Fruit fly (Drosophila melanogaster) whole organism, embryonic: Measurements from ENCODE around the gene CG9628.

Experiments used
- CG1024 ChIP-seq: fragments of 200-800 bp; sonication (Bioruptor generic); IDR thresholded peaks from 2 replicates; pipeline ENCODE4 v1.3.6; 2022; ENCODE audit warnings: missing biosample characterization, missing genetic modification characterization
- CG10431 ChIP-seq: fragments of 200-800 bp; sonication (Bioruptor generic); optimal IDR thresholded peaks from 3 replicates; lab custom pipeline; 2018; ENCODE audit warnings: missing biosample characterization, mild to moderate bottlenecking, missing genetic modification characterization
- CG10543 ChIP-seq: fragments of 200-800 bp; sonication (Bioruptor generic); optimal IDR thresholded peaks from 3 replicates; lab custom pipeline; 2017; ENCODE audit warnings: missing biosample characterization, mild to moderate bottlenecking, missing genetic modification characterization, moderate library complexity
- CG12299 ChIP-seq: fragments of 200-800 bp; sonication (Bioruptor generic); optimal IDR thresholded peaks from 2 replicates; lab custom pipeline; 2018; ENCODE audit warnings: missing biosample characterization, mild to moderate bottlenecking, missing genetic modification characterization
- CG14860 ChIP-seq: fragments of 200-800 bp; sonication (Bioruptor generic); IDR thresholded peaks from 3 replicates; pipeline ENCODE4 v1.3.6; 2022; ENCODE audit warnings: missing biosample characterization, missing genetic modification characterization; ENCODE audit not compliant: partially characterized antibody
- CG16779 ChIP-seq: fragments of 200-800 bp; sonication (Bioruptor generic); IDR thresholded peaks from 2 replicates; pipeline ENCODE4 v1.3.6; 2022; ENCODE audit warnings: missing biosample characterization, missing genetic modification characterization
- CG17186 ChIP-seq: fragments of 200-800 bp; sonication (Bioruptor generic); optimal IDR thresholded peaks from 3 replicates; lab custom pipeline; 2017; ENCODE audit warnings: missing biosample characterization, missing genetic modification reagents, missing genetic modification characterization
- CG17359 ChIP-seq: fragments of 200-800 bp; sonication (Bioruptor generic); optimal IDR thresholded peaks from 3 replicates; lab custom pipeline; 2018; ENCODE audit warnings: missing biosample characterization, mild to moderate bottlenecking, missing genetic modification characterization, moderate library complexity
- CG18476 ChIP-seq: fragments of 200-800 bp; sonication (Bioruptor generic); optimal IDR thresholded peaks from 2 replicates; lab custom pipeline; 2016; ENCODE audit warnings: missing biosample characterization, mild to moderate bottlenecking, missing genetic modification characterization
- CG34422 ChIP-seq: fragments of 200-800 bp; sonication (Bioruptor generic); IDR thresholded peaks from 3 replicates; pipeline ENCODE4 v1.3.6; 2022; ENCODE audit warnings: missing biosample characterization, missing genetic modification characterization
- CG6689 ChIP-seq: fragments of 200-800 bp; sonication (Bioruptor generic); IDR thresholded peaks from 2 replicates; pipeline ENCODE4 v1.3.6; 2022; ENCODE audit warnings: missing biosample characterization, missing genetic modification characterization
- CG7271 ChIP-seq: fragments of 200-800 bp; sonication (Bioruptor generic); optimal IDR thresholded peaks from 2 replicates; lab custom pipeline; 2018; ENCODE audit warnings: missing biosample characterization, mild to moderate bottlenecking, missing genetic modification characterization, moderate library complexity
- CG8478 ChIP-seq: fragments of >200 bp; optimal IDR thresholded peaks from 2 replicates; lab custom pipeline; 2018
- CG9437 ChIP-seq: fragments of 200-800 bp; sonication (Bioruptor generic); optimal IDR thresholded peaks from 2 replicates; lab custom pipeline; 2018; ENCODE audit warnings: missing biosample characterization, mild to moderate bottlenecking, missing genetic modification characterization
- CG9797 ChIP-seq: fragments of 200-800 bp; sonication (Bioruptor generic); optimal IDR thresholded peaks from 3 replicates; lab custom pipeline; 2018; ENCODE audit warnings: missing biosample characterization, mild to moderate bottlenecking, missing genetic modification characterization
- Drgx ChIP-seq: fragments of 200-800 bp; sonication (Bioruptor generic); IDR thresholded peaks from 2 replicates; pipeline ENCODE4 v1.3.6; 2022; ENCODE audit warnings: missing biosample characterization, missing genetic modification characterization
- Gug ChIP-seq: fragments of 200-800 bp; sonication (Bioruptor generic); IDR thresholded peaks from 4 replicates; pipeline ENCODE4 v1.3.6; 2022; ENCODE audit warnings: missing biosample characterization, missing genetic modification characterization
- Hr39 ChIP-seq: fragments of >200 bp; optimal IDR thresholded peaks from 2 replicates; lab custom pipeline; 2017
- Neu2 ChIP-seq: fragments of 200-800 bp; sonication (Bioruptor generic); optimal IDR thresholded peaks from 3 replicates; lab custom pipeline; 2016; ENCODE audit warnings: missing biosample characterization, missing genetic modification characterization, borderline replicate concordance
- Scr ChIP-seq: fragments of 200-800 bp; sonication (Bioruptor generic); IDR thresholded peaks from 2 replicates; pipeline ENCODE4 v1.3.6; 2022; ENCODE audit warnings: missing biosample characterization, missing genetic modification characterization; ENCODE audit not compliant: partially characterized antibody
- Sox102F ChIP-seq: fragments of 200-800 bp; sonication (Bioruptor generic); optimal IDR thresholded peaks from 2 replicates; lab custom pipeline; 2018; ENCODE audit warnings: missing biosample characterization, mild to moderate bottlenecking, missing genetic modification characterization, moderate library complexity
- Vsx1 ChIP-seq: fragments of 200-800 bp; sonication (Bioruptor generic); optimal IDR thresholded peaks from 2 replicates; lab custom pipeline; 2017; ENCODE audit warnings: missing biosample characterization, mild to moderate bottlenecking, missing genetic modification characterization, missing genetic modification reagents
- ase ChIP-seq: fragments of 200-800 bp; sonication (Bioruptor generic); IDR thresholded peaks from 3 replicates; pipeline ENCODE4 v1.3.6; 2022; ENCODE audit warnings: missing biosample characterization, missing genetic modification characterization
- bab2 ChIP-seq: fragments of 200-800 bp; sonication (Bioruptor generic); optimal IDR thresholded peaks from 2 replicates; lab custom pipeline; 2016; ENCODE audit warnings: missing biosample characterization, missing genetic modification characterization
- btn ChIP-seq: fragments of 200-800 bp; sonication (Bioruptor generic); optimal IDR thresholded peaks from 2 replicates; lab custom pipeline; 2016; ENCODE audit warnings: missing biosample characterization, missing genetic modification characterization
- crp ChIP-seq, 2 experiments: fragments of 200-800 bp; sonication (Bioruptor generic); optimal IDR thresholded peaks; 2 replicates in 1 of 2; 3 replicates in 1 of 2; lab custom pipeline; 2017; ENCODE audit warnings: missing biosample characterization in 2 of 2, missing genetic modification characterization in 2 of 2, mild to moderate bottlenecking in 1 of 2, moderate library complexity in 1 of 2
- danr ChIP-seq: fragments of 200-800 bp; sonication (Bioruptor generic); IDR thresholded peaks from 2 replicates; pipeline ENCODE4 v1.3.6; 2022; ENCODE audit warnings: missing biosample characterization, missing genetic modification characterization
- dimm ChIP-seq: fragments of 200-800 bp; sonication (Bioruptor generic); IDR thresholded peaks from 2 replicates; pipeline ENCODE4 v1.3.6; 2022; ENCODE audit warnings: missing biosample characterization, missing genetic modification characterization
- gce ChIP-seq: fragments of 200-800 bp; sonication (Bioruptor generic); IDR thresholded peaks from 3 replicates; pipeline ENCODE4 v1.3.6; 2022; ENCODE audit warnings: missing biosample characterization, missing genetic modification characterization
- gcm2 ChIP-seq: fragments of 200-800 bp; sonication (Bioruptor generic); optimal IDR thresholded peaks from 2 replicates; lab custom pipeline; 2016; ENCODE audit warnings: missing biosample characterization, missing genetic modification characterization
- gfzf ChIP-seq: fragments of 200-800 bp; sonication (Bioruptor generic); optimal IDR thresholded peaks from 2 replicates; lab custom pipeline; 2016; ENCODE audit warnings: missing biosample characterization, mild to moderate bottlenecking, missing genetic modification characterization, moderate library complexity
- grau ChIP-seq: fragments of 200-800 bp; optimal IDR thresholded peaks from 3 replicates; lab custom pipeline; 2019; ENCODE audit warnings: missing biosample characterization, mild to moderate bottlenecking, missing genetic modification characterization, moderate library complexity
- gsb ChIP-seq: fragments of 200-800 bp; sonication (Bioruptor generic); IDR thresholded peaks from 2 replicates; pipeline ENCODE4 v1.3.6; 2022; ENCODE audit warnings: missing biosample characterization, missing genetic modification characterization
- h ChIP-seq: fragments of >200 bp; optimal IDR thresholded peaks from 2 replicates; lab custom pipeline; 2017
- insv ChIP-seq, 2 experiments: fragments of 200-800 bp; sonication (Bioruptor generic); optimal IDR thresholded peaks; 3 replicates each; lab custom pipeline; 2016 to 2018; ENCODE audit warnings: missing biosample characterization in 2 of 2, missing genetic modification characterization in 2 of 2
- klu ChIP-seq: fragments of 200-800 bp; sonication (Bioruptor generic); IDR thresholded peaks from 2 replicates; pipeline ENCODE4 v1.3.6; 2022; ENCODE audit warnings: missing biosample characterization, missing genetic modification characterization
- kni ChIP-seq: fragments of 200-800 bp; sonication (Bioruptor generic); optimal IDR thresholded peaks from 3 replicates; lab custom pipeline; 2017; ENCODE audit warnings: mild to moderate bottlenecking, missing biosample characterization, missing genetic modification reagents, missing genetic modification characterization
- knrl ChIP-seq: fragments of 200-800 bp; sonication (Bioruptor generic); IDR thresholded peaks from 3 replicates; pipeline ENCODE4 v1.3.6; 2022; ENCODE audit warnings: missing biosample characterization, missing genetic modification characterization; ENCODE audit not compliant: partially characterized antibody
- lmd ChIP-seq: fragments of 200-800 bp; sonication (Bioruptor generic); IDR thresholded peaks from 2 replicates; pipeline ENCODE4 v1.3.6; 2022; ENCODE audit warnings: missing biosample characterization, missing genetic modification characterization
- mld ChIP-seq: fragments of 200-800 bp; sonication (Bioruptor generic); IDR thresholded peaks from 3 replicates; pipeline ENCODE4 v1.3.6; 2022; ENCODE audit warnings: missing biosample characterization, missing genetic modification characterization; ENCODE audit not compliant: partially characterized antibody
- oc ChIP-seq: fragments of 200-800 bp; sonication (Bioruptor generic); optimal IDR thresholded peaks from 2 replicates; lab custom pipeline; 2018; ENCODE audit warnings: missing biosample characterization, mild to moderate bottlenecking, missing genetic modification characterization, moderate library complexity
- pros ChIP-seq: fragments of 200-800 bp; sonication (Bioruptor generic); optimal IDR thresholded peaks from 3 replicates; lab custom pipeline; 2019; ENCODE audit warnings: missing biosample characterization, mild to moderate bottlenecking, missing genetic modification characterization, moderate library complexity
- salm ChIP-seq: fragments of 200-800 bp; sonication (Bioruptor generic); optimal IDR thresholded peaks from 2 replicates; lab custom pipeline; 2018; ENCODE audit warnings: missing biosample characterization, mild to moderate bottlenecking, missing genetic modification characterization
- scrt ChIP-seq: fragments of 200-800 bp; sonication (Bioruptor generic); optimal IDR thresholded peaks from 2 replicates; lab custom pipeline; 2018; ENCODE audit warnings: missing biosample characterization, mild to moderate bottlenecking, missing genetic modification characterization, moderate library complexity
- sens-2 ChIP-seq: fragments of 200-800 bp; sonication (Bioruptor generic); IDR thresholded peaks from 2 replicates; pipeline ENCODE4 v1.3.6; 2022; ENCODE audit warnings: missing biosample characterization, missing genetic modification characterization
- slbo ChIP-seq: fragments of 200-800 bp; sonication (Bioruptor generic); IDR thresholded peaks from 2 replicates; pipeline ENCODE4 v1.3.6; 2022; ENCODE audit warnings: missing biosample characterization, missing genetic modification characterization
- slou ChIP-seq: fragments of 200-800 bp; sonication (Bioruptor generic); optimal IDR thresholded peaks from 3 replicates; lab custom pipeline; 2016; ENCODE audit warnings: missing biosample characterization, missing genetic modification characterization
- so ChIP-seq: fragments of 200-800 bp; sonication (Bioruptor generic); IDR thresholded peaks from 3 replicates; pipeline ENCODE4 v1.3.6; 2022; ENCODE audit warnings: missing biosample characterization, missing genetic modification characterization
- tup ChIP-seq: fragments of 200-800 bp; sonication (Bioruptor generic); optimal IDR thresholded peaks from 2 replicates; lab custom pipeline; 2016; ENCODE audit warnings: missing biosample characterization, mild to moderate bottlenecking, missing genetic modification characterization, moderate library complexity
- twi ChIP-seq: fragments of 200-800 bp; optimal IDR thresholded peaks from 2 replicates; lab custom pipeline; 2019; ENCODE audit warnings: missing biosample characterization, mild to moderate bottlenecking, missing genetic modification characterization, moderate library complexity

CG9628 gene

DNA sequence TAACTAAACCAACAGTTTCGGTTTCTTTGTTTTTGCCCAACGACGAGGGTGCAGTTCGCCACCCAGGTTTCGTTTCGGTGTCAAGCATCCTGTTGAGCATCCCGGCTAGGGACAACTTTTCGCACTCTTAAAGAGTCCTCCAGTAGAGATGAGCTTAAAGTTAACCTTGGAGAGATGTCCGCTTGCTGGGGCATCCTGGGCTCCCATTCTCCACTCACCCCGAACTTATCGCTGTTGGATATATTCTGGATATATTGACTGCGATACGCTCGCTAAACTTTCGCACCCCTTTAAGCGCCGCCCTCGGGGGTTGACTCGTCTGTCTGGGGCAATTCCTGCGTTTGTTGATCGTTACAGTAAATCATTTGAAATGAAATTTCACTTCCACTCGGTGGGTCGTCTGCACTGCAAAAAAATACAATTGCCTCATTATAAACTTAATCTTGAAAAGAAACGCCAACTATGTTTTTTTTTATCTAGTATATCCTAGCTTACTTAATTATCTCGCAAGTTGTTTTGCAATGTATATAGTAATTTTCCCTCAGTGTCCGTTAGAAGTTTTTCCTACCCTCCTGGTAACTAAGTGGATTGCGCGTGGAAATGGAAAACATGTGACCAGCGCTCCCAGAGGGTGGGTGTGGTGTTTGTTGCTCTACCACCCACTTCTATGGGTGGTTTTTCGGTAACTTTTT lies 39.1 kb downstream of the CG9628 start (continued):
- TF ChIP-seq CG17186 (GFP tag; lab: Kevin White, UChicago) (no peak), btn (GFP tag; lab: Kevin White, UChicago) (peak; percentile 79), CG16779 (peak; percentile 65), lmd (GFP tag; lab: Robert Waterston, UW) (peak; percentile 88), gfzf (GFP tag; lab: Kevin White, UChicago) (no peak), sens-2 (GFP tag; lab: Robert Waterston, UW) (peak; percentile 56; the same call in 1 of the 2 replicates), Hr39 (lab: Kevin White, UChicago) (no peak), gcm2 (GFP tag; lab: Kevin White, UChicago) (peak; percentile 56), CG10431 (GFP tag; lab: Kevin White, UChicago) (peak; percentile 48), CG1024 (GFP tag; lab: Robert Waterston, UW) (peak; percentile 68; the same call in 1 of the 2 replicates), knrl (no peak), slou (GFP tag; lab: Kevin White, UChicago) (peak; percentile 55), kni (GFP tag; lab: Kevin White, UChicago) (peak; percentile 67), scrt (GFP tag; lab: Kevin White, UChicago) (peak; percentile 78), pros (GFP tag; lab: Kevin White, UChicago) (peak; percentile 89), insv (GFP tag; optimal IDR thresholded peaks at IDR 0.05; lab: Kevin White, UChicago) (peak in 1 of 2 experiments; percentile 11), oc (tag; lab: Kevin White, UChicago) (peak; percentile 82), klu (GFP tag; lab: Robert Waterston, UW) (peak; percentile 59), Vsx1 (GFP tag; lab: Kevin White, UChicago) (peak; percentile 53), grau (tag; lab: Kevin White, UChicago) (peak; percentile 72), CG10543 (peak; percentile 60), CG7271 (tag; lab: Kevin White, UChicago) (no peak), Drgx (no peak), tup (peak; percentile 65), ase (GFP tag; lab: Robert Waterston, UW) (peak; percentile 74; the same call in 2 of the 3 replicates), CG6689 (peak; percentile 82), bab2 (GFP tag; lab: Kevin White, UChicago) (peak; percentile 84), CG8478 (lab: Kevin White, UChicago) (no peak), salm (tag; lab: Kevin White, UChicago) (peak; percentile 60), CG12299 (peak; percentile 81), Neu2 (GFP tag; lab: Kevin White, UChicago) (no peak), gce (GFP tag; lab: Robert Waterston, UW) (peak; percentile 87), CG34422 (GFP tag; lab: Robert Waterston, UW) (peak; percentile 90), crp (GFP tag; optimal IDR thresholded peaks at IDR 0.05; lab: Kevin White, UChicago) (peak in 1 of 2 experiments; percentile 34), mld (GFP tag; lab: Robert Waterston, UW) (no peak), CG9797 (GFP tag; lab: Kevin White, UChicago) (no peak), twi (tag; lab: Kevin White, UChicago) (peak; percentile 32), so (GFP tag; lab: Robert Waterston, UW) (peak; percentile 84), dimm (GFP tag; lab: Robert Waterston, UW) (peak; percentile 64), CG17359 (tag; lab: Kevin White, UChicago) (peak; percentile 89), Sox102F (GFP tag; lab: Kevin White, UChicago) (peak; percentile 83), slbo (peak; percentile 85), Scr (GFP tag; lab: Robert Waterston, UW) (no peak), gsb (peak; percentile 66; the same call in 1 of the 2 replicates), CG14860 (GFP tag; lab: Robert Waterston, UW) (no peak), Gug (GFP tag; lab: Robert Waterston, UW) (peak; percentile 82), CG18476 (GFP tag; lab: Kevin White, UChicago) (peak; percentile 60), h (lab: Kevin White, UChicago) (no peak), danr (GFP tag; lab: Robert Waterston, UW) (peak; percentile 71; the same call in 1 of the 2 replicates), CG9437 (GFP tag; lab: Kevin White, UChicago) (peak; percentile 48)
